Fruit fly (Drosophila melanogaster) whole organism, embryonic: ENCODE measurements around the gene CG7173.
A peak's percentile ranks its signal among the peaks of the same experiment; 100 is the strongest.

Experiments used
- CG10209 ChIP-seq: fragments of 200-800 bp; sonication (Bioruptor generic); optimal IDR thresholded peaks from 3 replicates; lab custom pipeline; 2017; ENCODE audit warnings: missing biosample characterization, mild to moderate bottlenecking, missing genetic modification characterization, missing genetic modification reagents
- CG1024 ChIP-seq: fragments of 200-800 bp; sonication (Bioruptor generic); IDR thresholded peaks from 2 replicates; pipeline ENCODE4 v1.3.6; 2022; ENCODE audit warnings: missing biosample characterization, missing genetic modification characterization
- CG10565 ChIP-seq: fragments of 200-800 bp; sonication (Bioruptor generic); optimal IDR thresholded peaks from 3 replicates; lab custom pipeline; 2016; ENCODE audit warnings: missing biosample characterization, mild to moderate bottlenecking, missing genetic modification characterization
- CG12659 ChIP-seq: fragments of 200-800 bp; sonication (Bioruptor generic); optimal IDR thresholded peaks from 3 replicates; lab custom pipeline; 2017; ENCODE audit warnings: mild to moderate bottlenecking, missing biosample characterization, missing genetic modification reagents, missing genetic modification characterization
- CG13775 ChIP-seq: fragments of 200-800 bp; sonication (Bioruptor generic); optimal IDR thresholded peaks from 3 replicates; lab custom pipeline; 2017; ENCODE audit warnings: missing biosample characterization, mild to moderate bottlenecking, missing genetic modification characterization
- CG14050 ChIP-seq: fragments of 200-800 bp; sonication (Bioruptor generic); IDR thresholded peaks from 3 replicates; pipeline ENCODE4 v1.3.6; 2022; ENCODE audit warnings: missing biosample characterization, missing genetic modification characterization
- CG1602 ChIP-seq: fragments of 200-800 bp; sonication (Bioruptor generic); optimal IDR thresholded peaks from 3 replicates; lab custom pipeline; 2016; ENCODE audit warnings: missing biosample characterization, missing genetic modification characterization
- CG16779 ChIP-seq: fragments of 200-800 bp; sonication (Bioruptor generic); IDR thresholded peaks from 2 replicates; pipeline ENCODE4 v1.3.6; 2022; ENCODE audit warnings: missing biosample characterization, missing genetic modification characterization
- CG1832 ChIP-seq: fragments of 200-800 bp; sonication (Bioruptor generic); optimal IDR thresholded peaks from 2 replicates; lab custom pipeline; 2017; ENCODE audit warnings: missing biosample characterization, mild to moderate bottlenecking, missing genetic modification characterization, inconsistent platforms
- CG18599 ChIP-seq: fragments of 200-800 bp; sonication (Bioruptor generic); optimal IDR thresholded peaks from 3 replicates; lab custom pipeline; 2017; ENCODE audit warnings: missing biosample characterization, missing genetic modification characterization, mild to moderate bottlenecking, moderate library complexity, missing genetic modification reagents
- CG2199 ChIP-seq: fragments of 200-800 bp; sonication (Bioruptor generic); IDR thresholded peaks from 3 replicates; pipeline ENCODE4 v1.3.6; 2022; ENCODE audit warnings: missing biosample characterization, missing genetic modification characterization
- CG2202 ChIP-seq: fragments of 200-800 bp; sonication (Bioruptor generic); optimal IDR thresholded peaks from 2 replicates; lab custom pipeline; 2018; ENCODE audit warnings: missing biosample characterization, mild to moderate bottlenecking, missing genetic modification characterization
- CG32767 ChIP-seq: fragments of 200-800 bp; sonication (Bioruptor generic); IDR thresholded peaks from 2 replicates; pipeline ENCODE4 v1.3.6; 2022; ENCODE audit warnings: missing biosample characterization, missing genetic modification characterization
- CG34224 ChIP-seq: fragments of 200-800 bp; sonication (Bioruptor generic); IDR thresholded peaks from 3 replicates; pipeline ENCODE4 v1.3.6; 2022; ENCODE audit warnings: missing biosample characterization, missing genetic modification characterization; ENCODE audit not compliant: partially characterized antibody
- CG6254 ChIP-seq: fragments of 200-800 bp; sonication (Bioruptor generic); optimal IDR thresholded peaks from 3 replicates; lab custom pipeline; 2017; ENCODE audit warnings: mild to moderate bottlenecking, missing biosample characterization, missing genetic modification reagents, missing genetic modification characterization
- CoRest ChIP-seq: fragments of 200-800 bp; sonication (Bioruptor generic); optimal IDR thresholded peaks from 3 replicates; lab custom pipeline; 2018; ENCODE audit warnings: missing biosample characterization, mild to moderate bottlenecking, missing genetic modification characterization, moderate library complexity
- D19A ChIP-seq: fragments of 200-800 bp; optimal IDR thresholded peaks from 3 replicates; lab custom pipeline; 2019; ENCODE audit warnings: missing biosample characterization, mild to moderate bottlenecking, missing genetic modification characterization, moderate library complexity
- Deaf1 ChIP-seq: fragments of 200-800 bp; optimal IDR thresholded peaks from 3 replicates; lab custom pipeline; 2019; ENCODE audit warnings: missing biosample characterization, mild to moderate bottlenecking, missing genetic modification characterization, moderate library complexity
- Drgx ChIP-seq: fragments of 200-800 bp; sonication (Bioruptor generic); IDR thresholded peaks from 2 replicates; pipeline ENCODE4 v1.3.6; 2022; ENCODE audit warnings: missing biosample characterization, missing genetic modification characterization
- Elba2 ChIP-seq: fragments of 200-800 bp; sonication (Bioruptor generic); optimal IDR thresholded peaks from 3 replicates; lab custom pipeline; 2016; ENCODE audit warnings: missing biosample characterization, missing genetic modification characterization
- Gsc ChIP-seq: fragments of 200-800 bp; sonication (Bioruptor generic); IDR thresholded peaks from 2 replicates; pipeline ENCODE4 v1.3.6; 2022; ENCODE audit warnings: missing biosample characterization, missing genetic modification characterization
- HLHmδ ChIP-seq: fragments of 200-800 bp; sonication (Bioruptor generic); optimal IDR thresholded peaks from 2 replicates; lab custom pipeline; 2018; ENCODE audit warnings: missing biosample characterization, mild to moderate bottlenecking, missing genetic modification characterization, moderate library complexity
- MBD-R2 ChIP-seq: fragments of 200-800 bp; sonication (Bioruptor generic); IDR thresholded peaks from 2 replicates; pipeline ENCODE4 v1.3.6; 2022; ENCODE audit warnings: missing biosample characterization, missing genetic modification characterization
- Nf-YC ChIP-seq: fragments of 200-800 bp; optimal IDR thresholded peaks from 3 replicates; lab custom pipeline; 2019; ENCODE audit warnings: missing biosample characterization, mild to moderate bottlenecking, missing genetic modification characterization, moderate library complexity
- Sox102F ChIP-seq: fragments of 200-800 bp; sonication (Bioruptor generic); optimal IDR thresholded peaks from 2 replicates; lab custom pipeline; 2018; ENCODE audit warnings: missing biosample characterization, mild to moderate bottlenecking, missing genetic modification characterization, moderate library complexity
- Ssrp ChIP-seq: fragments of 200-800 bp; sonication (Bioruptor generic); optimal IDR thresholded peaks from 2 replicates; lab custom pipeline; 2018; ENCODE audit warnings: missing biosample characterization, mild to moderate bottlenecking, missing genetic modification characterization, moderate library complexity
- Stat92E ChIP-seq, 3 experiments: fragments of >200 bp in 2 of 3; fragments of 200-800 bp in 1 of 3; sonication (Bioruptor generic) in 1 of 3; optimal IDR thresholded peaks; 2 replicates each; lab custom pipeline; 2017 to 2019; ENCODE audit warnings: missing biosample characterization in 3 of 3, missing genetic modification characterization in 3 of 3, mild to moderate bottlenecking in 1 of 3, moderate library complexity in 1 of 3
- YL-1 ChIP-seq: fragments of 200-800 bp; sonication (Bioruptor generic); optimal IDR thresholded peaks from 3 replicates; lab custom pipeline; 2017; ENCODE audit warnings: missing biosample characterization, mild to moderate bottlenecking, missing genetic modification characterization
- chinmo ChIP-seq: fragments of 200-800 bp; sonication (Bioruptor generic); IDR thresholded peaks from 4 replicates; pipeline ENCODE4 v1.3.6; 2022; ENCODE audit warnings: missing biosample characterization, missing genetic modification characterization; ENCODE audit not compliant: partially characterized antibody
- danr ChIP-seq: fragments of 200-800 bp; sonication (Bioruptor generic); IDR thresholded peaks from 2 replicates; pipeline ENCODE4 v1.3.6; 2022; ENCODE audit warnings: missing biosample characterization, missing genetic modification characterization
- dm ChIP-seq: fragments of 200-800 bp; sonication (Bioruptor generic); optimal IDR thresholded peaks from 3 replicates; lab custom pipeline; 2016; ENCODE audit warnings: missing biosample characterization, missing genetic modification characterization
- gro ChIP-seq: fragments of 200-800 bp; sonication (Bioruptor generic); optimal IDR thresholded peaks from 2 replicates; lab custom pipeline; 2016; ENCODE audit warnings: missing biosample characterization, missing genetic modification characterization
- gsb ChIP-seq: fragments of 200-800 bp; sonication (Bioruptor generic); IDR thresholded peaks from 2 replicates; pipeline ENCODE4 v1.3.6; 2022; ENCODE audit warnings: missing biosample characterization, missing genetic modification characterization
- hkb ChIP-seq, 2 experiments: fragments of 200-800 bp in 1 of 2; fragments of >200 bp in 1 of 2; sonication (Bioruptor generic) in 1 of 2; IDR thresholded peaks in 1 of 2; optimal IDR thresholded peaks in 1 of 2; 2 replicates each; pipeline versions ENCODE4 v1.3.6 to Lab custom; 2017 to 2022; ENCODE audit warnings: missing biosample characterization in 1 of 2, missing genetic modification characterization in 1 of 2
- jing ChIP-seq: fragments of 200-800 bp; sonication (Bioruptor generic); optimal IDR thresholded peaks from 2 replicates; lab custom pipeline; 2018; ENCODE audit warnings: missing biosample characterization, mild to moderate bottlenecking, missing genetic modification characterization
- kay ChIP-seq: fragments of 200-800 bp; sonication (Bioruptor generic); optimal IDR thresholded peaks from 2 replicates; lab custom pipeline; 2016; ENCODE audit warnings: missing biosample characterization, missing genetic modification characterization
- ken ChIP-seq: fragments of 200-800 bp; sonication (Bioruptor generic); IDR thresholded peaks from 3 replicates; pipeline ENCODE4 v1.3.6; 2022; ENCODE audit warnings: missing biosample characterization, missing genetic modification characterization
- mld ChIP-seq: fragments of 200-800 bp; sonication (Bioruptor generic); IDR thresholded peaks from 3 replicates; pipeline ENCODE4 v1.3.6; 2022; ENCODE audit warnings: missing biosample characterization, missing genetic modification characterization; ENCODE audit not compliant: partially characterized antibody
- nom ChIP-seq: fragments of 200-800 bp; sonication (Bioruptor generic); optimal IDR thresholded peaks from 2 replicates; lab custom pipeline; 2017; ENCODE audit warnings: missing biosample characterization, missing genetic modification characterization, mild to moderate bottlenecking, moderate library complexity, missing genetic modification reagents
- odd ChIP-seq: fragments of 200-800 bp; sonication (Bioruptor generic); optimal IDR thresholded peaks from 2 replicates; lab custom pipeline; 2017; ENCODE audit warnings: missing biosample characterization, mild to moderate bottlenecking, missing genetic modification characterization
- org-1 ChIP-seq: fragments of 200-800 bp; sonication (Bioruptor generic); optimal IDR thresholded peaks from 2 replicates; lab custom pipeline; 2017; ENCODE audit warnings: missing biosample characterization, missing genetic modification characterization
- pros ChIP-seq: fragments of 200-800 bp; sonication (Bioruptor generic); optimal IDR thresholded peaks from 3 replicates; lab custom pipeline; 2019; ENCODE audit warnings: missing biosample characterization, mild to moderate bottlenecking, missing genetic modification characterization, moderate library complexity
- row ChIP-seq: fragments of 200-800 bp; sonication (Bioruptor generic); IDR thresholded peaks from 3 replicates; pipeline ENCODE4 v1.3.6; 2022; ENCODE audit warnings: missing biosample characterization, missing genetic modification characterization
- seq ChIP-seq: fragments of 200-800 bp; sonication (Bioruptor generic); IDR thresholded peaks from 2 replicates; pipeline ENCODE4 v1.3.6; 2022; ENCODE audit warnings: missing biosample characterization, missing genetic modification characterization
- tap ChIP-seq: fragments of 200-800 bp; optimal IDR thresholded peaks from 3 replicates; lab custom pipeline; 2019; ENCODE audit warnings: missing biosample characterization, mild to moderate bottlenecking, missing genetic modification characterization, moderate library complexity
- toy ChIP-seq: fragments of 200-800 bp; sonication (Bioruptor generic); IDR thresholded peaks from 2 replicates; pipeline ENCODE4 v1.3.6; 2022; ENCODE audit warnings: missing biosample characterization, missing genetic modification characterization
- vnd ChIP-seq: fragments of 200-800 bp; sonication (Bioruptor generic); IDR thresholded peaks from 3 replicates; pipeline ENCODE4 v1.3.6; 2022; ENCODE audit warnings: missing biosample characterization, missing genetic modification characterization; ENCODE audit not compliant: partially characterized antibody
- wek ChIP-seq: fragments of 200-800 bp; sonication (Bioruptor generic); optimal IDR thresholded peaks from 3 replicates; lab custom pipeline; 2018; ENCODE audit warnings: missing biosample characterization, mild to moderate bottlenecking, missing genetic modification characterization, moderate library complexity

Gene CG7173

dm6 chr3L:21584683-21585082, 26.7 kb upstream of the CG7173 start (continued):
- TF ChIP-seq gsb (GFP tag; lab: Robert Waterston, UW) (no peak), Elba2 (peak; percentile 39), CG6254 (peak; percentile 30), Nf-YC (tag; lab: Kevin White, UChicago) (peak; percentile 95), CG10209 (no peak), ken (GFP tag; lab: Robert Waterston, UW) (0 out of 3 replicates have a peak, but pooled peaks have one; percentile 3), chinmo (GFP tag; lab: Robert Waterston, UW) (peak; percentile 50; the same call in 1 of the 4 replicates), HLHmδ (GFP tag; lab: Kevin White, UChicago) (peak; percentile 63), toy (GFP tag; lab: Robert Waterston, UW) (no peak), CoRest (peak; percentile 11), nom (GFP tag; lab: Kevin White, UChicago) (peak; percentile 35), odd (peak; percentile 1), vnd (GFP tag; lab: Robert Waterston, UW) (no peak), CG18599 (no peak), kay (GFP tag; lab: Kevin White, UChicago) (no peak), CG34224 (peak; percentile 55; the same call in 1 of the 3 replicates), seq (peak; percentile 91), wek (GFP tag; lab: Kevin White, UChicago) (peak; percentile 9), CG14050 (GFP tag; lab: Robert Waterston, UW) (no peak), CG1832 (GFP tag; lab: Kevin White, UChicago) (peak; percentile 97), CG32767 (GFP tag; lab: Robert Waterston, UW) (peak; percentile 91), Deaf1 (peak; percentile 80), Stat92E (GFP tag; optimal IDR thresholded peaks at IDR 0.05; lab: Kevin White, UChicago) (peak in 1 of 3 experiments; percentile 40), CG2199 (GFP tag; lab: Robert Waterston, UW) (0 out of 3 replicates have a peak, but pooled peaks have one; percentile 72), pros (GFP tag; lab: Kevin White, UChicago) (peak; percentile 33)
- TF ChIP-seq, all 482 proteins: peak for 46

dm6 chr3L:21581984-21582383, 24.0 kb upstream of the CG7173 start:
- no peak for TF ChIP-seq gro (GFP tag; lab: Kevin White, UChicago)
- peak; percentile 73 for TF ChIP-seq D19A (tag; lab: Kevin White, UChicago)

DNA sequence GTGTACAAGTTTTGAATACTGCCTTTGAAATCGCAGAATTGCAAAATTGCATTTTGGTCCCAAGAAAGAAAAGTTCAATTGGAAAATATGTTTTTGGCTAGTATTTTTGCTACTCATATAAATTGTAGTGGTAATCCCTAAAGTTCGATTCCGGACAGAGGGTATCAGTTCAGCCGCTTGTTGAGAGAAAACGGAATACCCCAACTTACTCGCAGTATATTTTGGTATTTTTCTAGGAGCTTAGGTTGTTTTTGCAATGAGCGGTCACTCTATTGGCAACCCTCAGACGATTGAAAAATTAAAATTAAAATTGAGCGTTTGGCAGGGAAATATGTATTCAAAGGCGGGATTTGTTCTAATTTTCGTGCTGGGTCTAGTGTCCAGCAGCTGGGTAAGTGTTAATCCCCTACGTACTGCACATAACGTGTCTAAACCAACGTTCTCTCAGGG, 16.3 kb upstream of the CG7173 start:
- TF ChIP-seq CG1602 (GFP tag; lab: Kevin White, UChicago): no peak
- TF ChIP-seq danr: no peak
- TF ChIP-seq dm (GFP tag; lab: Kevin White, UChicago): no peak
- TF ChIP-seq row (GFP tag; lab: Robert Waterston, UW): peak; percentile 83
- TF ChIP-seq CG10565 (GFP tag; lab: Kevin White, UChicago): no peak
- TF ChIP-seq tap (tag; lab: Kevin White, UChicago): no peak
- TF ChIP-seq Ssrp (tag; lab: Kevin White, UChicago): no peak
- no peak for TF ChIP-seq CG2202
- TF ChIP-seq hkb (optimal IDR thresholded peaks at IDR 0.05; lab: Kevin White, UChicago): peak; percentile 24
- no peak for TF ChIP-seq hkb (GFP tag; IDR thresholded peaks at IDR 0.05; lab: Robert Waterston, UW)
- TF ChIP-seq MBD-R2: peak; percentile 86
- TF ChIP-seq toy (GFP tag; lab: Robert Waterston, UW): no peak
- TF ChIP-seq jing: no peak
- TF ChIP-seq mld (GFP tag; lab: Robert Waterston, UW): no peak
- TF ChIP-seq Drgx (GFP tag; lab: Robert Waterston, UW): no peak
- peak; percentile 43 for TF ChIP-seq YL-1 (GFP tag; lab: Kevin White, UChicago)
- TF ChIP-seq CG13775 (GFP tag; lab: Kevin White, UChicago): no peak
- no peak for TF ChIP-seq Sox102F (GFP tag; lab: Kevin White, UChicago)
- peak; percentile 4 for TF ChIP-seq CG12659 (GFP tag; lab: Kevin White, UChicago)
- no peak for TF ChIP-seq org-1
- TF ChIP-seq CG2199 (GFP tag; lab: Robert Waterston, UW): 0 out of 3 replicates have a peak, but pooled peaks have one; percentile 35
- TF ChIP-seq Gsc (GFP tag; lab: Robert Waterston, UW): no peak
- no peak for TF ChIP-seq CG16779 (GFP tag; lab: Robert Waterston, UW)
- no peak for TF ChIP-seq CG1024 (GFP tag; lab: Robert Waterston, UW)
